Fruit fly (Drosophila melanogaster) whole organism, embryonic: ENCODE measurements around the gene HIP-R.
A peak's percentile ranks its signal among the peaks of the same experiment; 100 is the strongest.

Source experiments
- Antp ChIP-seq: fragments of 200-800 bp; sonication (Bioruptor generic); optimal IDR thresholded peaks from 3 replicates; lab custom pipeline; 2016; ENCODE audit warnings: missing biosample characterization, missing genetic modification characterization
- BEAF-32 ChIP-seq: fragments of 200-800 bp; sonication (Bioruptor generic); optimal IDR thresholded peaks from 3 replicates; lab custom pipeline; 2017; ENCODE audit warnings: missing biosample characterization, missing genetic modification characterization, mild to moderate bottlenecking, moderate library complexity, missing genetic modification reagents
- Bdp1 ChIP-seq: fragments of 200-800 bp; sonication (Bioruptor generic); optimal IDR thresholded peaks from 3 replicates; lab custom pipeline; 2016; ENCODE audit warnings: missing biosample characterization, missing genetic modification characterization
- CG10431 ChIP-seq: fragments of 200-800 bp; sonication (Bioruptor generic); optimal IDR thresholded peaks from 3 replicates; lab custom pipeline; 2018; ENCODE audit warnings: missing biosample characterization, mild to moderate bottlenecking, missing genetic modification characterization
- CG11695 ChIP-seq: fragments of 200-800 bp; sonication (Bioruptor generic); IDR thresholded peaks from 3 replicates; pipeline ENCODE4 v1.3.6; 2022; ENCODE audit warnings: missing biosample characterization, missing genetic modification characterization
- CG11723 ChIP-seq: fragments of 200-800 bp; sonication (Bioruptor generic); optimal IDR thresholded peaks from 2 replicates; lab custom pipeline; 2017; ENCODE audit warnings: missing biosample characterization, mild to moderate bottlenecking, missing genetic modification characterization
- CG1233 ChIP-seq: fragments of 200-800 bp; sonication (Bioruptor generic); optimal IDR thresholded peaks from 4 replicates; lab custom pipeline; 2018; ENCODE audit warnings: missing biosample characterization, mild to moderate bottlenecking, missing genetic modification characterization
- CG14014 ChIP-seq: fragments of 200-800 bp; sonication (Bioruptor generic); IDR thresholded peaks from 2 replicates; pipeline ENCODE4 v1.3.6; 2022; ENCODE audit warnings: missing biosample characterization, missing genetic modification characterization
- CG16863 ChIP-seq: fragments of 200-800 bp; sonication (Bioruptor generic); optimal IDR thresholded peaks from 3 replicates; lab custom pipeline; 2016; ENCODE audit warnings: missing biosample characterization, missing genetic modification characterization
- CG17912 ChIP-seq: fragments of 200-800 bp; sonication (Bioruptor generic); optimal IDR thresholded peaks from 2 replicates; lab custom pipeline; 2018; ENCODE audit warnings: missing biosample characterization, mild to moderate bottlenecking, missing genetic modification characterization
- CG3163 ChIP-seq: fragments of 200-800 bp; sonication (Bioruptor generic); optimal IDR thresholded peaks from 3 replicates; lab custom pipeline; 2016; ENCODE audit warnings: missing biosample characterization, missing genetic modification characterization
- CG3995 ChIP-seq: fragments of 200-800 bp; sonication (Bioruptor generic); optimal IDR thresholded peaks from 3 replicates; lab custom pipeline; 2016; ENCODE audit warnings: missing biosample characterization, missing genetic modification characterization
- CG7271 ChIP-seq: fragments of 200-800 bp; sonication (Bioruptor generic); optimal IDR thresholded peaks from 2 replicates; lab custom pipeline; 2018; ENCODE audit warnings: missing biosample characterization, mild to moderate bottlenecking, missing genetic modification characterization, moderate library complexity
- CG9215 ChIP-seq: fragments of 200-800 bp; sonication (Bioruptor generic); IDR thresholded peaks from 2 replicates; pipeline ENCODE4 v1.3.6; 2022; ENCODE audit warnings: missing biosample characterization, missing genetic modification characterization
- CG9609 ChIP-seq: fragments of 200-800 bp; sonication (Bioruptor generic); optimal IDR thresholded peaks from 3 replicates; lab custom pipeline; 2016; ENCODE audit warnings: missing biosample characterization, missing genetic modification characterization
- Camta ChIP-seq: fragments of 200-800 bp; sonication (Bioruptor generic); optimal IDR thresholded peaks from 2 replicates; lab custom pipeline; 2016; ENCODE audit warnings: missing biosample characterization, missing genetic modification characterization
- Fer1 ChIP-seq: fragments of 200-800 bp; sonication (Bioruptor generic); optimal IDR thresholded peaks from 2 replicates; lab custom pipeline; 2017; ENCODE audit warnings: missing biosample characterization, mild to moderate bottlenecking, missing genetic modification characterization
- Gsc ChIP-seq: fragments of 200-800 bp; sonication (Bioruptor generic); IDR thresholded peaks from 2 replicates; pipeline ENCODE4 v1.3.6; 2022; ENCODE audit warnings: missing biosample characterization, missing genetic modification characterization
- HHEX ChIP-seq: fragments of 200-800 bp; sonication (Bioruptor generic); optimal IDR thresholded peaks from 3 replicates; lab custom pipeline; 2017; ENCODE audit warnings: missing biosample characterization, mild to moderate bottlenecking, missing genetic modification characterization, missing genetic modification reagents
- HmgD ChIP-seq: fragments of 200-800 bp; sonication (Bioruptor generic); optimal IDR thresholded peaks from 3 replicates; lab custom pipeline; 2016; ENCODE audit warnings: missing biosample characterization, missing genetic modification characterization
- Hmr ChIP-seq: fragments of 200-800 bp; sonication (Bioruptor generic); optimal IDR thresholded peaks from 3 replicates; lab custom pipeline; 2017; ENCODE audit warnings: mild to moderate bottlenecking, missing biosample characterization, missing genetic modification reagents, missing genetic modification characterization
- Nf-YB ChIP-seq: fragments of 200-800 bp; sonication (Bioruptor generic); optimal IDR thresholded peaks from 3 replicates; lab custom pipeline; 2019; ENCODE audit warnings: missing biosample characterization, mild to moderate bottlenecking, missing genetic modification characterization, moderate library complexity
- Optix ChIP-seq: fragments of 200-800 bp; sonication (Bioruptor generic); IDR thresholded peaks from 3 replicates; pipeline ENCODE4 v1.3.6; 2022; ENCODE audit warnings: missing biosample characterization, missing genetic modification characterization
- Ravus ChIP-seq: fragments of 200-800 bp; sonication (Bioruptor generic); IDR thresholded peaks from 2 replicates; pipeline ENCODE4 v1.3.6; 2022; ENCODE audit warnings: missing biosample characterization, missing genetic modification characterization
- Rx ChIP-seq: fragments of 200-800 bp; sonication (Bioruptor generic); IDR thresholded peaks from 2 replicates; pipeline ENCODE4 v1.3.6; 2022; ENCODE audit warnings: missing biosample characterization, missing genetic modification characterization
- ap ChIP-seq: fragments of 200-800 bp; sonication (Bioruptor generic); IDR thresholded peaks from 2 replicates; pipeline ENCODE4 v1.3.6; 2022; ENCODE audit warnings: missing biosample characterization, missing genetic modification characterization
- ash1 ChIP-seq: fragments of 200-800 bp; sonication (Bioruptor generic); optimal IDR thresholded peaks from 2 replicates; lab custom pipeline; 2018; ENCODE audit warnings: missing biosample characterization, mild to moderate bottlenecking, missing genetic modification characterization
- caup ChIP-seq: fragments of 200-800 bp; sonication (Bioruptor generic); optimal IDR thresholded peaks from 3 replicates; lab custom pipeline; 2017; ENCODE audit warnings: missing biosample characterization, mild to moderate bottlenecking, missing genetic modification characterization, moderate library complexity; ENCODE audit not compliant: severe bottlenecking
- crol ChIP-seq: fragments of 200-800 bp; sonication (Bioruptor generic); IDR thresholded peaks from 2 replicates; pipeline ENCODE4 v1.3.6; 2022; ENCODE audit warnings: missing biosample characterization, missing genetic modification characterization
- crp ChIP-seq, 2 experiments: fragments of 200-800 bp; sonication (Bioruptor generic); optimal IDR thresholded peaks; 2 replicates in 1 of 2; 3 replicates in 1 of 2; lab custom pipeline; 2017; ENCODE audit warnings: missing biosample characterization in 2 of 2, missing genetic modification characterization in 2 of 2, mild to moderate bottlenecking in 1 of 2, moderate library complexity in 1 of 2
- da ChIP-seq: fragments of 200-800 bp; sonication (Bioruptor generic); optimal IDR thresholded peaks from 2 replicates; lab custom pipeline; 2016; ENCODE audit warnings: missing biosample characterization, missing genetic modification characterization
- danr ChIP-seq: fragments of 200-800 bp; sonication (Bioruptor generic); IDR thresholded peaks from 2 replicates; pipeline ENCODE4 v1.3.6; 2022; ENCODE audit warnings: missing biosample characterization, missing genetic modification characterization
- dysf ChIP-seq: fragments of 200-800 bp; sonication (Bioruptor generic); IDR thresholded peaks from 3 replicates; pipeline ENCODE4 v1.3.6; 2022; ENCODE audit warnings: missing biosample characterization, missing genetic modification characterization
- h ChIP-seq: fragments of >200 bp; optimal IDR thresholded peaks from 2 replicates; lab custom pipeline; 2017
- hbn ChIP-seq: fragments of 200-800 bp; sonication (Bioruptor generic); IDR thresholded peaks from 2 replicates; pipeline ENCODE4 v1.3.6; 2022; ENCODE audit warnings: missing biosample characterization, missing genetic modification characterization; ENCODE audit not compliant: partially characterized antibody
- her ChIP-seq: fragments of 200-800 bp; sonication (Bioruptor generic); optimal IDR thresholded peaks from 2 replicates; lab custom pipeline; 2016; ENCODE audit warnings: missing biosample characterization, missing genetic modification characterization
- hkb ChIP-seq, 2 experiments: fragments of 200-800 bp in 1 of 2; fragments of >200 bp in 1 of 2; sonication (Bioruptor generic) in 1 of 2; IDR thresholded peaks in 1 of 2; optimal IDR thresholded peaks in 1 of 2; 2 replicates each; pipeline versions ENCODE4 v1.3.6 to Lab custom; 2017 to 2022; ENCODE audit warnings: missing biosample characterization in 1 of 2, missing genetic modification characterization in 1 of 2
- kah ChIP-seq: fragments of 200-800 bp; sonication (Bioruptor generic); optimal IDR thresholded peaks from 2 replicates; lab custom pipeline; 2018; ENCODE audit warnings: missing biosample characterization, mild to moderate bottlenecking, missing genetic modification characterization
- kni ChIP-seq: fragments of 200-800 bp; sonication (Bioruptor generic); optimal IDR thresholded peaks from 3 replicates; lab custom pipeline; 2017; ENCODE audit warnings: mild to moderate bottlenecking, missing biosample characterization, missing genetic modification reagents, missing genetic modification characterization
- lov ChIP-seq, 2 experiments: fragments of 200-800 bp in 1 of 2; fragments of >200 bp in 1 of 2; sonication (Bioruptor generic) in 1 of 2; IDR thresholded peaks in 1 of 2; optimal IDR thresholded peaks in 1 of 2; 2 replicates in 1 of 2; 3 replicates in 1 of 2; pipeline versions ENCODE4 v1.3.6 to Lab custom; 2017 to 2022; ENCODE audit warnings: missing biosample characterization in 1 of 2, missing genetic modification characterization in 1 of 2
- nom ChIP-seq: fragments of 200-800 bp; sonication (Bioruptor generic); optimal IDR thresholded peaks from 2 replicates; lab custom pipeline; 2017; ENCODE audit warnings: missing biosample characterization, missing genetic modification characterization, mild to moderate bottlenecking, moderate library complexity, missing genetic modification reagents
- pnt ChIP-seq: fragments of 200-800 bp; sonication (Bioruptor generic); optimal IDR thresholded peaks from 3 replicates; lab custom pipeline; 2016; ENCODE audit warnings: missing biosample characterization, missing genetic modification characterization
- salm ChIP-seq: fragments of 200-800 bp; sonication (Bioruptor generic); optimal IDR thresholded peaks from 2 replicates; lab custom pipeline; 2018; ENCODE audit warnings: missing biosample characterization, mild to moderate bottlenecking, missing genetic modification characterization
- sc ChIP-seq, 3 experiments: fragments of >200 bp in 2 of 3; fragments of 200-800 bp in 1 of 3; sonication (Bioruptor generic) in 1 of 3; optimal IDR thresholded peaks; 2 replicates in 2 of 3; 3 replicates in 1 of 3; lab custom pipeline; 2017; ENCODE audit warnings: mild to moderate bottlenecking in 1 of 3, missing biosample characterization in 1 of 3, missing genetic modification characterization in 1 of 3, missing genetic modification reagents in 1 of 3
- sens ChIP-seq: fragments of 200-800 bp; sonication (Bioruptor generic); peaks from one replicate; lab custom pipeline; 2016; ENCODE audit warnings: missing biosample characterization, missing genetic modification characterization
- sqz ChIP-seq: fragments of 200-800 bp; sonication (Bioruptor generic); optimal IDR thresholded peaks from 3 replicates; lab custom pipeline; 2018; ENCODE audit warnings: missing biosample characterization, mild to moderate bottlenecking, missing genetic modification characterization
- stc ChIP-seq: fragments of 200-800 bp; sonication (Bioruptor generic); IDR thresholded peaks from 2 replicates; pipeline ENCODE4 v1.3.6; 2022; ENCODE audit warnings: missing biosample characterization, missing genetic modification characterization
- wek ChIP-seq: fragments of 200-800 bp; sonication (Bioruptor generic); optimal IDR thresholded peaks from 3 replicates; lab custom pipeline; 2018; ENCODE audit warnings: missing biosample characterization, mild to moderate bottlenecking, missing genetic modification characterization, moderate library complexity
- zfh2 ChIP-seq: fragments of 200-800 bp; sonication (Bioruptor generic); optimal IDR thresholded peaks from 2 replicates; lab custom pipeline; 2016; ENCODE audit warnings: missing biosample characterization, missing genetic modification characterization

HIP-R gene

DNA sequence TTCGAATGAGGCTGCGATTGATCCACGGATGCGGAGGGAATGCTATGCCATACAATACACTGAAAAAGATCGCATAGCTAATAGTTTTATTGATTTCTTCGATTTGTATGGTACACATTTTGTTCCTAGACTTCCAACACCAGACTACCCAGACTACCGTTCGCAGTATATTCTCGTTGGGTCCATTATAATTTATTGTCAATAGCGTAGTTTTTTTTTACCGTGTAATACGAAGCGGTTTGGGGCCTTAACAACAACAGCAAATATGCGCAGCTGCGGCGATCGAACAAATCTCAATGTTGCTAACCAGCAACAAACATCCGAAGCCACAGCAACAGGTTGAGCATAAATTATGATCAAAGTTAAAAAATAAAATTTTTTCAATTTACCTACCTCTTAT, 48.9 kb downstream of the HIP-R start (continued):
- TF ChIP-seq caup (GFP tag; lab: Kevin White, UChicago) (peak; percentile 76), Fer1 (peak; percentile 80), wek (GFP tag; lab: Kevin White, UChicago) (peak; percentile 79), CG7271 (tag; lab: Kevin White, UChicago) (no peak), da (GFP tag; lab: Kevin White, UChicago) (peak; percentile 56), BEAF-32 (GFP tag; lab: Kevin White, UChicago) (no peak), CG17912 (peak; percentile 51), danr (GFP tag; lab: Robert Waterston, UW) (0 out of 2 replicates have a peak, but pooled peaks have one; percentile 20), sqz (peak; percentile 68), Antp (peak; percentile 72), Hmr (GFP tag; lab: Kevin White, UChicago) (peak; percentile 67), CG11695 (GFP tag; lab: Robert Waterston, UW) (peak; percentile 79), hbn (GFP tag; lab: Robert Waterston, UW) (no peak), Optix (GFP tag; lab: Robert Waterston, UW) (peak; percentile 80), Ravus (GFP tag; lab: Robert Waterston, UW) (peak; percentile 6; the same call in 1 of the 2 replicates), nom (GFP tag; lab: Kevin White, UChicago) (peak; percentile 12), Gsc (GFP tag; lab: Robert Waterston, UW) (peak; percentile 38; the same call in 1 of the 2 replicates), Rx (GFP tag; lab: Robert Waterston, UW) (peak; percentile 71), hkb (optimal IDR thresholded peaks at IDR 0.05; lab: Kevin White, UChicago) (no peak), hkb (GFP tag; IDR thresholded peaks at IDR 0.05; lab: Robert Waterston, UW) (peak; percentile 85), sens (GFP tag; lab: Kevin White, UChicago) (peak; percentile 96), HHEX (peak; percentile 82), her (GFP tag; lab: Kevin White, UChicago) (peak; percentile 80), kah (GFP tag; lab: Kevin White, UChicago) (peak; percentile 66), CG11723 (peak; percentile 75), h (lab: Kevin White, UChicago) (no peak), CG10431 (GFP tag; lab: Kevin White, UChicago) (peak; percentile 41), dysf (GFP tag; lab: Robert Waterston, UW) (peak; percentile 83), crol (GFP tag; lab: Robert Waterston, UW) (no peak), CG1233 (GFP tag; lab: Kevin White, UChicago) (peak; percentile 78), ap (GFP tag; lab: Robert Waterston, UW) (peak; percentile 63), CG3163 (peak; percentile 52), pnt (peak; percentile 68), kni (GFP tag; lab: Kevin White, UChicago) (peak; percentile 33), CG16863 (peak; percentile 81), sc (optimal IDR thresholded peaks at IDR 0.05; lab: Kevin White, UChicago) (no peak), sc (GFP tag; optimal IDR thresholded peaks at IDR 0.05; lab: Kevin White, UChicago) (peak; percentile 51), CG14014 (GFP tag; lab: Robert Waterston, UW) (peak; percentile 85), zfh2 (GFP tag; lab: Kevin White, UChicago) (peak; percentile 73), salm (tag; lab: Kevin White, UChicago) (peak; percentile 71), CG9609 (GFP tag; lab: Kevin White, UChicago) (peak; percentile 69), crp (GFP tag; optimal IDR thresholded peaks at IDR 0.05; lab: Kevin White, UChicago) (peak in 1 of 2 experiments; percentile 28), HmgD (GFP tag; lab: Kevin White, UChicago) (peak; percentile 14), CG3995 (GFP tag; lab: Kevin White, UChicago) (peak; percentile 31), Bdp1 (GFP tag; lab: Kevin White, UChicago) (peak; percentile 46), ash1 (GFP tag; lab: Kevin White, UChicago) (peak; percentile 21), lov (optimal IDR thresholded peaks at IDR 0.05; lab: Kevin White, UChicago) (no peak), lov (GFP tag; IDR thresholded peaks at IDR 0.05; lab: Robert Waterston, UW) (peak; percentile 70; the same call in 2 of the 3 replicates), Nf-YB (GFP tag; lab: Kevin White, UChicago) (peak; percentile 43), CG9215 (GFP tag; lab: Robert Waterston, UW) (peak; percentile 66), Camta (GFP tag; lab: Kevin White, UChicago) (peak; percentile 58), stc (peak; percentile 79)
